Worm (Caenorhabditis elegans): ENCODE data around the gene kbp-2.

- TF ChIP-seq tbx-37 (GFP tag; conservative IDR thresholded peaks at IDR 0.05) (no peak), sea-1 (GFP tag; conservative IDR thresholded peaks at IDR 0.05) (no peak), F13C5.2 (tag; optimal IDR thresholded peaks at IDR 0.05) (no peak), tbx-11 (GFP tag; IDR thresholded peaks at IDR 0.05) (no peak)
These were observed 47.6 kb downstream of the kbp-2 start, which contains the start of gene C35D10.7 for ce11 chrIII:4856109-4856508.

Measured in whole organism, early embryonic.